Worm (Caenorhabditis elegans) whole organism, L4 larva: Measurements from ENCODE around the gene sftb-2.

ENCODE experiments used
- F10B5.3 ChIP-seq: sonication (generic microtip); optimal IDR thresholded peaks from 2 replicates; lab custom pipeline; 2016; ENCODE audit warnings: mild to moderate bottlenecking, missing genetic modification characterization, missing compliant biosample characterization
- F26F4.8 ChIP-seq: fragments of 200-800 bp; sonication (Bioruptor generic); conservative IDR thresholded peaks from 2 replicates; pipeline ENCODE4 v1.3.6; 2022; ENCODE audit warnings: missing genetic modification characterization, missing compliant biosample characterization
- Y105C5A.15 ChIP-seq: fragments of 200-800 bp; sonication (Bioruptor generic); IDR thresholded peaks from 2 replicates; pipeline ENCODE4 v1.3.6; 2022; ENCODE audit warnings: missing genetic modification characterization, missing compliant biosample characterization
- aly-2 ChIP-seq: sonication (generic microtip); optimal IDR thresholded peaks from 2 replicates; lab custom pipeline; 2018; ENCODE audit warnings: missing biosample characterization, missing genetic modification characterization
- arid-1 ChIP-seq: fragments of 200-800 bp; sonication (Bioruptor generic); conservative IDR thresholded peaks from 2 replicates; pipeline ENCODE4 v1.3.6; 2022; ENCODE audit warnings: missing genetic modification reagents, missing genetic modification characterization, missing compliant biosample characterization
- attf-4 ChIP-seq: sonication (generic microtip); optimal IDR thresholded peaks from 3 replicates; lab custom pipeline; 2017; ENCODE audit warnings: missing biosample characterization, missing genetic modification characterization
- ceh-32 ChIP-seq: sonication (generic microtip); optimal IDR thresholded peaks from 2 replicates; lab custom pipeline; 2016; ENCODE audit warnings: mild to moderate bottlenecking, missing genetic modification characterization, missing compliant biosample characterization; ENCODE audit not compliant: poor library complexity
- ceh-62 ChIP-seq: sonication (generic microtip); optimal IDR thresholded peaks from 2 replicates; lab custom pipeline; 2017; ENCODE audit warnings: missing biosample characterization, missing genetic modification characterization
- ces-1 ChIP-seq: fragments of 150-350 bp; sonication (generic microtip); optimal IDR thresholded peaks from 4 replicates; lab custom pipeline; 2014; ENCODE audit warnings: missing biosample characterization, missing genetic modification reagents, missing genetic modification characterization
- cey-2 ChIP-seq: sonication (generic microtip); optimal IDR thresholded peaks from 3 replicates; lab custom pipeline; 2017; ENCODE audit warnings: missing genetic modification characterization, mild to moderate bottlenecking, missing compliant biosample characterization, antibody characterized with exemption, borderline replicate concordance; ENCODE audit not compliant: insufficient read depth
- ctbp-1 ChIP-seq: fragments of 200-800 bp; sonication (Bioruptor generic); IDR thresholded peaks from 2 replicates; pipeline ENCODE4 v1.3.6; 2022; ENCODE audit warnings: missing genetic modification reagents, missing genetic modification characterization, missing compliant biosample characterization
- daf-16 ChIP-seq, 3 experiments: sonication (generic microtip); optimal IDR thresholded peaks; 2 replicates each; lab custom pipeline; 2016 to 2017; ENCODE audit warnings: missing genetic modification characterization in 3 of 3, missing genetic modification reagents in 3 of 3, mild to moderate bottlenecking in 2 of 3, missing compliant biosample characterization in 2 of 3, missing biosample characterization in 1 of 3, moderate library complexity in 1 of 3
- dmd-6 ChIP-seq: fragments of 200-800 bp; sonication (Bioruptor generic); IDR thresholded peaks from 2 replicates; pipeline ENCODE4 v1.3.6; 2022; ENCODE audit warnings: missing genetic modification reagents, missing genetic modification characterization, missing compliant biosample characterization
- dmd-9 ChIP-seq: fragments of 200-800 bp; sonication (Bioruptor generic); IDR thresholded peaks from 2 replicates; pipeline ENCODE4 v1.3.6; 2022; ENCODE audit warnings: missing genetic modification reagents, missing genetic modification characterization, missing compliant biosample characterization
- dpl-1 ChIP-seq: fragments of 150-350 bp; optimal IDR thresholded peaks from 2 replicates; lab custom pipeline; 2014; ENCODE audit warnings: missing biosample characterization, missing genetic modification reagents, missing genetic modification characterization
- duxl-1 ChIP-seq: sonication (generic microtip); optimal IDR thresholded peaks from 2 replicates; lab custom pipeline; 2016; ENCODE audit warnings: mild to moderate bottlenecking, missing genetic modification characterization, moderate library complexity, missing compliant biosample characterization; ENCODE audit not compliant: poor library complexity
- fos-1 ChIP-seq: fragments of 150-350 bp; optimal IDR thresholded peaks from 2 replicates; lab custom pipeline; 2014; ENCODE audit warnings: missing biosample characterization, missing genetic modification characterization
- gei-8 ChIP-seq: fragments of 200-800 bp; sonication (Bioruptor generic); optimal IDR thresholded peaks from 2 replicates; lab custom pipeline; 2018; ENCODE audit warnings: mild to moderate bottlenecking, missing genetic modification characterization, missing compliant biosample characterization
- hlh-30 ChIP-seq: sonication (generic microtip); optimal IDR thresholded peaks from 2 replicates; lab custom pipeline; 2017; ENCODE audit warnings: antibody characterized with exemption, mild to moderate bottlenecking, missing genetic modification characterization, missing compliant biosample characterization; ENCODE audit not compliant: insufficient read depth
- hmg-1.1 ChIP-seq: fragments of 200-800 bp; sonication (Bioruptor generic); IDR thresholded peaks from 2 replicates; pipeline ENCODE4 v1.3.6; 2022; ENCODE audit warnings: missing genetic modification reagents, missing genetic modification characterization, missing compliant biosample characterization
- jun-1 ChIP-seq: fragments of 150-350 bp; optimal IDR thresholded peaks from 2 replicates; lab custom pipeline; 2014; ENCODE audit warnings: missing biosample characterization, missing genetic modification reagents, missing genetic modification characterization
- lim-7 ChIP-seq: fragments of 200-800 bp; sonication (Bioruptor generic); IDR thresholded peaks from 2 replicates; pipeline ENCODE4 v1.3.6; 2022; ENCODE audit warnings: missing genetic modification characterization, missing compliant biosample characterization
- lin-1 ChIP-seq: fragments of 200-800 bp; sonication (Bioruptor generic); IDR thresholded peaks from 2 replicates; pipeline ENCODE4 v1.3.6; 2022; ENCODE audit warnings: missing genetic modification reagents, missing genetic modification characterization, missing compliant biosample characterization
- lin-15B ChIP-seq: fragments of 150-350 bp; sonication (generic microtip); optimal IDR thresholded peaks from 3 replicates; lab custom pipeline; 2014; ENCODE audit warnings: missing biosample characterization, missing genetic modification characterization
- lin-29 ChIP-seq: fragments of 200-800 bp; sonication (Bioruptor generic); IDR thresholded peaks from 2 replicates; pipeline ENCODE4 v1.3.6; 2022; ENCODE audit warnings: missing genetic modification reagents, missing genetic modification characterization, missing compliant biosample characterization
- lsy-2 ChIP-seq, 2 experiments: fragments of 150-350 bp in 1 of 2; sonication (generic microtip) in 1 of 2; optimal IDR thresholded peaks; 2 replicates each; lab custom pipeline; 2014 to 2017; ENCODE audit warnings: missing biosample characterization in 2 of 2, missing genetic modification characterization in 2 of 2
- mdl-1 ChIP-seq, 2 experiments: fragments of 150-350 bp in 1 of 2; sonication (generic microtip) in 1 of 2; optimal IDR thresholded peaks; 2 replicates each; lab custom pipeline; 2014 to 2017; ENCODE audit warnings: missing biosample characterization in 2 of 2, missing genetic modification characterization in 2 of 2
- mep-1 ChIP-seq: fragments of 150-350 bp; sonication (generic microtip); optimal IDR thresholded peaks from 3 replicates; lab custom pipeline; 2014; ENCODE audit warnings: missing biosample characterization, missing genetic modification characterization
- mes-2 ChIP-seq: sonication (generic microtip); optimal IDR thresholded peaks from 2 replicates; lab custom pipeline; 2016; ENCODE audit warnings: missing genotype, mild to moderate bottlenecking, missing genetic modification characterization, missing compliant biosample characterization; ENCODE audit not compliant: poor library complexity, severe bottlenecking
- mxl-3 ChIP-seq: fragments of 200-800 bp; sonication (Bioruptor generic); optimal IDR thresholded peaks from 2 replicates; lab custom pipeline; 2018; ENCODE audit warnings: mild to moderate bottlenecking, missing genetic modification characterization, missing compliant biosample characterization
- nhr-10 ChIP-seq: fragments of 150-350 bp; optimal IDR thresholded peaks from 2 replicates; lab custom pipeline; 2014; ENCODE audit warnings: missing biosample characterization, missing genetic modification characterization
- nhr-102 ChIP-seq: sonication (generic microtip); optimal IDR thresholded peaks from 2 replicates; lab custom pipeline; 2016; ENCODE audit warnings: mild to moderate bottlenecking, missing genetic modification characterization, moderate library complexity, missing compliant biosample characterization
- nhr-6 ChIP-seq: fragments of 150-350 bp; optimal IDR thresholded peaks from 2 replicates; lab custom pipeline; 2014; ENCODE audit warnings: missing biosample characterization, missing genetic modification characterization
- nhr-76 ChIP-seq: fragments of 150-350 bp; optimal IDR thresholded peaks from 2 replicates; lab custom pipeline; 2014; ENCODE audit warnings: missing biosample characterization, missing genetic modification characterization
- pha-4 ChIP-seq, 2 experiments: fragments of 150-350 bp in 1 of 2; fragments of 200-800 bp in 1 of 2; sonication (Bioruptor generic) in 1 of 2; IDR thresholded peaks in 1 of 2; optimal IDR thresholded peaks in 1 of 2; 2 replicates each; pipeline versions ENCODE4 v1.3.6 to Lab custom; 2014 to 2022; ENCODE audit warnings: missing genetic modification characterization in 2 of 2, missing genetic modification reagents in 2 of 2, missing biosample characterization in 1 of 2, missing compliant biosample characterization in 1 of 2
- php-3 ChIP-seq: fragments of 200-800 bp; sonication (Bioruptor generic); IDR thresholded peaks from 2 replicates; pipeline ENCODE4 v1.3.6; 2022; ENCODE audit warnings: missing genetic modification reagents, missing genetic modification characterization, missing compliant biosample characterization
- rbr-2 ChIP-seq: sonication (generic microtip); optimal IDR thresholded peaks from 2 replicates; lab custom pipeline; 2016; ENCODE audit warnings: missing genotype, missing genetic modification characterization, missing compliant biosample characterization
- saeg-2 ChIP-seq: fragments of 200-800 bp; sonication (Bioruptor generic); IDR thresholded peaks from 2 replicates; pipeline ENCODE4 v1.3.6; 2022; ENCODE audit warnings: missing genetic modification reagents, missing genetic modification characterization, missing compliant biosample characterization
- set-16 ChIP-seq: fragments of 200-800 bp; sonication (Bioruptor generic); IDR thresholded peaks from 2 replicates; pipeline ENCODE4 v1.3.6; 2022; ENCODE audit warnings: missing genetic modification reagents, missing genetic modification characterization, missing compliant biosample characterization
- snpc-4 ChIP-seq: fragments of 150-350 bp; optimal IDR thresholded peaks from 2 replicates; lab custom pipeline; 2014; ENCODE audit warnings: missing biosample characterization, missing genetic modification characterization
- spr-1 ChIP-seq: sonication (generic microtip); optimal IDR thresholded peaks from 2 replicates; lab custom pipeline; 2016; ENCODE audit warnings: mild to moderate bottlenecking, missing genetic modification characterization, missing compliant biosample characterization
- unc-130 ChIP-seq: sonication (generic microtip); optimal IDR thresholded peaks from 2 replicates; lab custom pipeline; 2016; ENCODE audit warnings: missing genetic modification reagents, missing genetic modification characterization, missing compliant biosample characterization
- unc-39 ChIP-seq: sonication (generic microtip); optimal IDR thresholded peaks from 2 replicates; lab custom pipeline; 2017; ENCODE audit warnings: missing biosample characterization, missing genetic modification characterization
- unc-62 ChIP-seq, 3 experiments: fragments of 150-350 bp in 1 of 3; sonication (generic microtip); optimal IDR thresholded peaks in 2 of 3; peaks in 1 of 3; 1 replicate in 1 of 3; 2 replicates in 2 of 3; lab custom pipeline; 2014 to 2017; ENCODE audit warnings: missing biosample characterization in 3 of 3, missing genetic modification characterization in 3 of 3, missing genetic modification reagents in 3 of 3, missing genotype in 1 of 3
- zip-11 ChIP-seq: fragments of 200-800 bp; sonication (Bioruptor generic); IDR thresholded peaks from 2 replicates; pipeline ENCODE4 v1.3.6; 2022; ENCODE audit warnings: missing genetic modification characterization, missing compliant biosample characterization

sftb-2 gene

DNA sequence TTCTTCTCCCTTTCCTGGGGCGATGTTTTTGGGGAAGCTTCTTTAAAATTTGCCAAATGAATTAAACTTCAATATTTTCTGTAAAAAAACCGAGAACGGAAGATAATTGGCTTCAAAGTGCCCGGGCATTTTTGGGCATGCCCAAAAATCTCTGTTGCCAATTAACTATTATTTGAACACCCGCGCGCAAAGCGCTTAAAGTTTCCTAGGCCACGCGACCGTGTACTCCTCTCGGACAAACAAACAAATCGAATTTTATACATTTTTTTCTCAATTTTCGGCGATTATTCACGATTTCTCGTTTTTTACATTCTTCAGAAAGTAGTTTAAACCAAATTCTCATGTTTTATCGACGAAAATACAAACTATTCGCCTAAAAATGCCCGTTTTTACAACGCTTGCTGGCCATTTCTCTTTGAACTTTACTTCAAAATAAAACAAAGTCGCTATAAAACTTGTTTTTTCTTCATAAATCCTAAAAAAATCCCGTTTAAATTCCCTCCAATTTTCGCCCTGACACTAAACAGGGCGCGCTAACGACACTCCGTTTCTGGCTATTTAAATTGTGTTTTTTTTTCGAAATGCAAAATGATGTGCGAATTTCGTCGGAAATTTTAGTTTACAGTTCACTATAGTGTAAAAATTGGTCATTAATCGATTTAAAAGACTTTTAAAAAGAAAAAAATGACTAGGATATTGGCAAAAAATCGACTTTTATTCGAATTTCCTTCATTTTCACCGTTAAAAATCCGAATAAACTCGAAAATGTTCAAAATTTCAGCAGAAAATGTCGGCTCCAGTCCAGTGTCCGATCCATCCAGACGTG lies 28.2 kb downstream of the sftb-2 start, which contains the start of gene ttb-1 (continued):
- TF ChIP-seq daf-16 (GFP tag; optimal IDR thresholded peaks at IDR 0.05; lab: Kevin White, UChicago) (no peak), daf-16 (tag; optimal IDR thresholded peaks at IDR 0.05; lab: Kevin White, UChicago) (peak; percentile 2), saeg-2 (GFP tag; lab: Robert Waterston, UW) (no peak), F26F4.8 (no peak), set-16 (no peak), gei-8 (GFP tag; lab: Kevin White, UChicago) (no peak), Y105C5A.15 (GFP tag; lab: Robert Waterston, UW) (no peak), pha-4 (GFP tag; IDR thresholded peaks at IDR 0.05; lab: Robert Waterston, UW) (no peak), pha-4 (tag; optimal IDR thresholded peaks at IDR 0.05; lab: Kevin White, UChicago) (no peak), mes-2 (peak; percentile 89), ces-1 (GFP tag; lab: Kevin White, UChicago) (no peak), lin-29 (GFP tag; lab: Robert Waterston, UW) (no peak), lsy-2 (tag; optimal IDR thresholded peaks at IDR 0.05; lab: Kevin White, UChicago) (no peak), attf-4 (tag; lab: Kevin White, UChicago) (no peak), hmg-1.1 (GFP tag; lab: Robert Waterston, UW) (0 out of 2 replicates have a peak, but pooled peaks have one; percentile 12), lim-7 (GFP tag; lab: Robert Waterston, UW) (no peak), nhr-6 (tag; lab: Kevin White, UChicago) (no peak), arid-1 (GFP tag; lab: Robert Waterston, UW) (no peak), nhr-10 (no peak), cey-2 (tag; lab: Kevin White, UChicago) (no peak), F10B5.3 (tag; lab: Kevin White, UChicago) (no peak), unc-39 (no peak), unc-62 (GFP tag; optimal IDR thresholded peaks at IDR 0.05 in 1 of 2; lab: Kevin White, UChicago) (no peak), unc-62 (tag; optimal IDR thresholded peaks at IDR 0.05; lab: Kevin White, UChicago) (no peak), ceh-62 (tag; lab: Kevin White, UChicago) (no peak), ceh-32 (tag; lab: Kevin White, UChicago) (no peak), spr-1 (no peak), mdl-1 (tag; optimal IDR thresholded peaks at IDR 0.05; lab: Kevin White, UChicago) (no peak), aly-2 (tag; lab: Kevin White, UChicago) (no peak), rbr-2 (tag; lab: Kevin White, UChicago) (peak; percentile 4), hlh-30 (tag; lab: Kevin White, UChicago) (no peak), snpc-4 (tag; lab: Kevin White, UChicago) (no peak), jun-1 (tag; lab: Kevin White, UChicago) (no peak)

DNA sequence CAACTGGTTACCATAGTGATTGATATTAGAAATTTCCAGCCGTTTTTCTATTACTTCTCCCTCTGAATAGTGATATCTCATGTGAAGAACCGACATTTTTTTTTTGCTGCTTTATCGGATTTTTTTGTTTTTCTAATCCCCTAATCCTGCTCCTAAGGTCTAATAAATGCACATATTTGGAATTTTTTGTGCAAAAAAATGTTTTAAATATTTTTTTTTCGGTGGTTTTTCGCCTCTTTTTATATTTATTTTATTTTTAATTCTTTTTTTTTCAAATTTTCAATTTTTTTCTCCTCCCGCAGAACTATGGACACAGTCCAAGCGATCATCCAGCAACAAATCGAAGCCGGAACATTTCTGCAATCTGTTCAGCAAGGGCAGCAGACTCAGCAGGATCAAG lies 38.6 kb downstream of the sftb-2 start, which contains the start of gene Y108G3AL.2:
TSS of gene Y108G3AL.2 (plus strand) at position 301 of the 400 bp plus-strand sequence.
- no peak for TF ChIP-seq zip-11 (GFP tag; lab: Robert Waterston, UW)
- no peak for TF ChIP-seq lin-1 (GFP tag; lab: Robert Waterston, UW)
- no peak for TF ChIP-seq dpl-1
- no peak for TF ChIP-seq nhr-102
- TF ChIP-seq mxl-3 (GFP tag; lab: Kevin White, UChicago), result no peak
- no peak for TF ChIP-seq dmd-9 (GFP tag; lab: Robert Waterston, UW)
- no peak for TF ChIP-seq nhr-76 (tag; lab: Kevin White, UChicago)
- TF ChIP-seq duxl-1 (tag; lab: Kevin White, UChicago), result no peak
- TF ChIP-seq mep-1 (tag; lab: Kevin White, UChicago), result no peak
- no peak for TF ChIP-seq rbr-2 (tag; lab: Kevin White, UChicago)
- no peak for TF ChIP-seq ctbp-1 (GFP tag; lab: Robert Waterston, UW)
- no peak for TF ChIP-seq fos-1 (tag; lab: Kevin White, UChicago)
- TF ChIP-seq php-3 (GFP tag; lab: Robert Waterston, UW), result no peak
- no peak for TF ChIP-seq dmd-6 (GFP tag; lab: Robert Waterston, UW)
- no peak for TF ChIP-seq unc-130 (GFP tag; lab: Kevin White, UChicago)
- TF ChIP-seq unc-39, result no peak
- no peak for TF ChIP-seq lin-15B (tag; lab: Kevin White, UChicago)
- TF ChIP-seq unc-62 (GFP tag; optimal IDR thresholded peaks at IDR 0.05 in 1 of 2; lab: Kevin White, UChicago), result no peak
- no peak for TF ChIP-seq unc-62 (tag; optimal IDR thresholded peaks at IDR 0.05; lab: Kevin White, UChicago)
